Worm (Caenorhabditis elegans) whole organism, mixed stage, embryonic: ENCODE results near the gene ceh-23.

Experiments used
- ces-1 ChIP-seq: fragments of 150-350 bp; optimal IDR thresholded peaks from 2 replicates; lab custom pipeline; 2014; ENCODE audit warnings: missing biosample characterization, missing genetic modification reagents, missing genetic modification characterization
- elt-1 ChIP-seq: sonication (generic microtip); optimal IDR thresholded peaks from 2 replicates; lab custom pipeline; 2017; ENCODE audit warnings: missing genetic modification characterization, mild to moderate bottlenecking, missing compliant biosample characterization, antibody characterized with exemption, moderate library complexity, borderline replicate concordance; ENCODE audit not compliant: insufficient read depth
- elt-3 ChIP-seq: fragments of 150-350 bp; optimal IDR thresholded peaks from 2 replicates; lab custom pipeline; 2014; ENCODE audit warnings: missing biosample characterization, missing genetic modification characterization
- ham-2 ChIP-seq: fragments of 200-800 bp; sonication (Bioruptor generic); optimal IDR thresholded peaks from 2 replicates; lab custom pipeline; 2018; ENCODE audit warnings: mild to moderate bottlenecking, missing genetic modification characterization, missing compliant biosample characterization
- lin-13 ChIP-seq: fragments of 150-350 bp; optimal IDR thresholded peaks from 2 replicates; lab custom pipeline; 2014; ENCODE audit warnings: missing biosample characterization, missing genetic modification characterization
- lsy-2 ChIP-seq: fragments of 150-350 bp; optimal IDR thresholded peaks from 2 replicates; lab custom pipeline; 2014; ENCODE audit warnings: missing biosample characterization, missing genetic modification characterization
- mep-1 ChIP-seq: fragments of 150-350 bp; optimal IDR thresholded peaks from 2 replicates; lab custom pipeline; 2017; ENCODE audit warnings: missing biosample characterization, missing genetic modification reagents, missing genetic modification characterization, inconsistent platforms
- nhr-237 ChIP-seq: fragments of 150-350 bp; optimal IDR thresholded peaks from 2 replicates; lab custom pipeline; 2014; ENCODE audit warnings: missing biosample characterization, missing genetic modification characterization
- nhr-76 ChIP-seq: sonication (generic microtip); optimal IDR thresholded peaks from 2 replicates; lab custom pipeline; 2017; ENCODE audit warnings: missing biosample characterization, missing genetic modification characterization
- snpc-4 ChIP-seq: fragments of 150-350 bp; optimal IDR thresholded peaks from 2 replicates; lab custom pipeline; 2014; ENCODE audit warnings: missing biosample characterization, missing genetic modification characterization
- sptf-1 ChIP-seq: sonication (generic microtip); optimal IDR thresholded peaks from 2 replicates; lab custom pipeline; 2017; ENCODE audit warnings: mild to moderate bottlenecking, missing genetic modification characterization, moderate library complexity, missing compliant biosample characterization
- unc-39 ChIP-seq: fragments of 150-350 bp; optimal IDR thresholded peaks from 2 replicates; lab custom pipeline; 2014; ENCODE audit warnings: missing biosample characterization, missing genetic modification characterization
- unc-62 ChIP-seq: fragments of 150-350 bp; optimal IDR thresholded peaks from 2 replicates; lab custom pipeline; 2014; ENCODE audit warnings: missing biosample characterization, missing genetic modification reagents, missing genetic modification characterization
- ztf-11 ChIP-seq: fragments of 150-350 bp; optimal IDR thresholded peaks from 2 replicates; lab custom pipeline; 2014; ENCODE audit warnings: missing biosample characterization, missing genetic modification characterization

ce11 chrIII:7858407-7859029 lies 19.1 kb downstream of the ceh-23 start, which contains the start of the genes coq-5 and ufm-1:
- TF ChIP-seq lin-13 (no peak), ces-1 (peak; percentile 10), snpc-4 (tag; lab: Kevin White, UChicago) (no peak), mep-1 (no peak), nhr-76 (no peak), nhr-237 (tag; lab: Kevin White, UChicago) (no peak), sptf-1 (tag; lab: Kevin White, UChicago) (no peak), elt-3 (tag; lab: Kevin White, UChicago) (no peak), unc-39 (no peak), elt-1 (tag; lab: Kevin White, UChicago) (no peak), ham-2 (GFP tag; lab: Kevin White, UChicago) (no peak), lsy-2 (tag; lab: Kevin White, UChicago) (no peak), unc-62 (GFP tag; lab: Kevin White, UChicago) (no peak), ztf-11 (tag; lab: Kevin White, UChicago) (no peak)
